Worm (Caenorhabditis elegans): ENCODE measurements around the gene srj-50.

ce11 chrV:2836501-2836900 lies 3.7 kb downstream of the srj-50 start, which contains the start of gene srj-45:
- TF ChIP-seq ztf-16 (tag; optimal IDR thresholded peaks at IDR 0.05) (no peak), sox-2 (GFP tag; IDR thresholded peaks at IDR 0.05) (no peak), tbx-2 (tag; optimal IDR thresholded peaks at IDR 0.05) (no peak), ceh-34 (tag; optimal IDR thresholded peaks at IDR 0.05) (no peak), ceh-19 (GFP tag; optimal IDR thresholded peaks at IDR 0.05) (no peak), C08G9.2 (tag; optimal IDR thresholded peaks at IDR 0.05) (no peak), dmd-4 (tag; optimal IDR thresholded peaks at IDR 0.05; ENCODE audit: borderline replicate concordance) (no peak), nhr-11 (tag; optimal IDR thresholded peaks at IDR 0.05) (no peak), pag-3 (tag; optimal IDR thresholded peaks at IDR 0.05; ENCODE audit: borderline replicate concordance) (no peak), ceh-6 (GFP tag; optimal IDR thresholded peaks at IDR 0.05) (no peak), sox-4 (tag; optimal IDR thresholded peaks at IDR 0.05) (no peak), ceh-9 (tag; optimal IDR thresholded peaks at IDR 0.05) (no peak)

Data from whole organism, late embryonic.